Worm (Caenorhabditis elegans): Measurements from ENCODE around the gene dhhc-9.

- TF ChIP-seq ama-1 (optimal IDR thresholded peaks at IDR 0.05) (no peak), nhr-28 (tag; optimal IDR thresholded peaks at IDR 0.05) (no peak), nhr-85 (tag) (peak; percentile 61), nhr-11 (tag; optimal IDR thresholded peaks at IDR 0.05) (no peak)
These were observed 16.4 kb downstream of the dhhc-9 start, which contains the start of gene F47G3.1 for ce11 chrX:2385453-2385852.
